Worm (Caenorhabditis elegans) whole organism, L1 larva: ENCODE data around the gene Y50D7A.1.

Experiments used
- C16A3.4 ChIP-seq: fragments of 150-350 bp; optimal IDR thresholded peaks from 2 replicates; lab custom pipeline; 2014; ENCODE audit warnings: missing biosample characterization, missing genetic modification characterization
- C34B4.2 ChIP-seq: sonication (generic microtip); optimal IDR thresholded peaks from 2 replicates; lab custom pipeline; 2017; ENCODE audit warnings: mild to moderate bottlenecking, missing genetic modification characterization, missing compliant biosample characterization
- F16B12.6 ChIP-seq: fragments of 150-350 bp; optimal IDR thresholded peaks from 2 replicates; lab custom pipeline; 2014; ENCODE audit warnings: missing biosample characterization, missing genetic modification characterization
- Y116A8C.19 ChIP-seq: sonication (generic microtip); optimal IDR thresholded peaks from 2 replicates; lab custom pipeline; 2016; ENCODE audit warnings: missing compliant biosample characterization, missing genetic modification characterization, borderline replicate concordance
- ama-1 ChIP-seq: fragments of 150-350 bp; optimal IDR thresholded peaks from 2 replicates; lab custom pipeline; 2014
- ceh-63 ChIP-seq: fragments of 200-800 bp; sonication (Bioruptor generic); optimal IDR thresholded peaks from 2 replicates; lab custom pipeline; 2018; ENCODE audit warnings: mild to moderate bottlenecking, missing genetic modification characterization, missing compliant biosample characterization
- ceh-8 ChIP-seq: fragments of 200-800 bp; sonication (Bioruptor generic); optimal IDR thresholded peaks from 2 replicates; lab custom pipeline; 2018; ENCODE audit warnings: mild to moderate bottlenecking, missing genetic modification characterization, moderate library complexity, missing compliant biosample characterization
- ceh-82 ChIP-seq, 3 experiments: fragments of 150-350 bp in 1 of 3; sonication (generic microtip) in 2 of 3; optimal IDR thresholded peaks; 2 replicates each; lab custom pipeline; 2014 to 2017; ENCODE audit warnings: missing biosample characterization in 3 of 3, missing genetic modification characterization in 3 of 3
- ceh-88 ChIP-seq: fragments of 200-800 bp; sonication (Bioruptor generic); IDR thresholded peaks from 2 replicates; pipeline ENCODE4 v1.3.6; 2022; ENCODE audit warnings: missing genetic modification characterization, missing compliant biosample characterization
- ceh-90 ChIP-seq: sonication (generic microtip); optimal IDR thresholded peaks from 2 replicates; lab custom pipeline; 2016; ENCODE audit warnings: missing genetic modification characterization, missing compliant biosample characterization
- efl-1 ChIP-seq, 4 experiments: fragments of 150-350 bp; optimal IDR thresholded peaks in 3 of 4; peaks in 1 of 4; 1 replicate in 1 of 4; 2 replicates in 3 of 4; lab custom pipeline; 2014; ENCODE audit warnings: missing biosample characterization in 2 of 4, missing genetic modification characterization in 2 of 4, missing genetic modification reagents in 2 of 4
- efl-3 ChIP-seq: fragments of 200-800 bp; sonication (Bioruptor generic); optimal IDR thresholded peaks from 2 replicates; lab custom pipeline; 2018; ENCODE audit warnings: mild to moderate bottlenecking, missing genetic modification characterization, missing compliant biosample characterization
- egl-27 ChIP-seq, 2 experiments: fragments of 150-350 bp in 1 of 2; sonication (generic microtip); optimal IDR thresholded peaks; 3 replicates each; lab custom pipeline; 2017 to 2018; ENCODE audit warnings: missing biosample characterization in 2 of 2, missing genetic modification characterization in 2 of 2, missing genetic modification reagents in 2 of 2
- elt-2 ChIP-seq: sonication (generic microtip); optimal IDR thresholded peaks from 2 replicates; lab custom pipeline; 2016; ENCODE audit warnings: missing genetic modification characterization, mild to moderate bottlenecking, inconsistent platforms, missing compliant biosample characterization, missing genetic modification reagents
- ets-5 ChIP-seq: fragments of 200-800 bp; sonication (Bioruptor generic); IDR thresholded peaks from 2 replicates; pipeline ENCODE4 v1.3.6; 2022; ENCODE audit warnings: missing genetic modification characterization, missing compliant biosample characterization
- fkh-4 ChIP-seq: sonication (generic microtip); optimal IDR thresholded peaks from 2 replicates; lab custom pipeline; 2016; ENCODE audit warnings: missing compliant biosample characterization, missing genetic modification characterization, borderline replicate concordance
- fkh-8 ChIP-seq: sonication (generic microtip); optimal IDR thresholded peaks from 2 replicates; lab custom pipeline; 2016; ENCODE audit warnings: mild to moderate bottlenecking, missing genetic modification characterization, missing compliant biosample characterization
- fos-1 ChIP-seq: fragments of 150-350 bp; optimal IDR thresholded peaks from 2 replicates; lab custom pipeline; 2014; ENCODE audit warnings: missing biosample characterization, missing genetic modification characterization
- grh-1 ChIP-seq: fragments of 200-800 bp; sonication (Bioruptor generic); IDR thresholded peaks from 2 replicates; pipeline ENCODE4 v1.3.6; 2022; ENCODE audit warnings: missing genetic modification reagents, missing genetic modification characterization, missing compliant biosample characterization
- irx-1 ChIP-seq: sonication (generic microtip); optimal IDR thresholded peaks from 2 replicates; lab custom pipeline; 2016; ENCODE audit warnings: missing genetic modification characterization, missing compliant biosample characterization
- jun-1 ChIP-seq: fragments of 150-350 bp; optimal IDR thresholded peaks from 2 replicates; lab custom pipeline; 2014; ENCODE audit warnings: missing biosample characterization, missing genetic modification reagents, missing genetic modification characterization
- lin-13 ChIP-seq: fragments of 150-350 bp; optimal IDR thresholded peaks from 2 replicates; lab custom pipeline; 2014; ENCODE audit warnings: missing biosample characterization, missing genetic modification reagents, missing genetic modification characterization
- lsy-2 ChIP-seq, 2 experiments: fragments of 150-350 bp; optimal IDR thresholded peaks; 2 replicates each; lab custom pipeline; 2014; ENCODE audit warnings: missing biosample characterization in 2 of 2, missing genetic modification characterization in 2 of 2
- mab-9 ChIP-seq: fragments of 200-800 bp; sonication (Bioruptor generic); IDR thresholded peaks from 2 replicates; pipeline ENCODE4 v1.3.6; 2022; ENCODE audit warnings: missing genetic modification reagents, missing genetic modification characterization, missing compliant biosample characterization
- mdl-1 ChIP-seq, 2 experiments: fragments of 150-350 bp; optimal IDR thresholded peaks; 2 replicates each; lab custom pipeline; 2014 to 2017; ENCODE audit warnings: missing biosample characterization in 2 of 2, missing genetic modification characterization in 2 of 2, inconsistent platforms in 1 of 2
- mep-1 ChIP-seq: fragments of 150-350 bp; optimal IDR thresholded peaks from 2 replicates; lab custom pipeline; 2014; ENCODE audit warnings: missing biosample characterization, missing genetic modification characterization
- nhr-12 ChIP-seq: sonication (generic microtip); optimal IDR thresholded peaks from 2 replicates; lab custom pipeline; 2017; ENCODE audit warnings: missing biosample characterization, missing genetic modification characterization
- nhr-19 ChIP-seq: fragments of 200-800 bp; sonication (Bioruptor generic); conservative IDR thresholded peaks from 2 replicates; pipeline ENCODE4 v1.3.6; 2022; ENCODE audit warnings: missing genetic modification characterization, missing compliant biosample characterization
- nhr-20 ChIP-seq: sonication (generic microtip); optimal IDR thresholded peaks from 2 replicates; lab custom pipeline; 2016; ENCODE audit warnings: mild to moderate bottlenecking, missing genetic modification characterization, missing compliant biosample characterization
- nhr-237 ChIP-seq: fragments of 150-350 bp; optimal IDR thresholded peaks from 2 replicates; lab custom pipeline; 2014; ENCODE audit warnings: missing biosample characterization, missing genetic modification characterization
- nhr-28 ChIP-seq: fragments of 150-350 bp; optimal IDR thresholded peaks from 2 replicates; lab custom pipeline; 2014; ENCODE audit warnings: missing biosample characterization, missing genetic modification characterization
- nhr-71 ChIP-seq: sonication (generic microtip); optimal IDR thresholded peaks from 2 replicates; lab custom pipeline; 2016; ENCODE audit warnings: mild to moderate bottlenecking, missing genetic modification characterization, moderate library complexity, missing compliant biosample characterization
- nhr-76 ChIP-seq: sonication (generic microtip); optimal IDR thresholded peaks from 2 replicates; lab custom pipeline; 2017; ENCODE audit warnings: missing biosample characterization, missing genetic modification characterization
- nhr-90 ChIP-seq: sonication (generic microtip); optimal IDR thresholded peaks from 2 replicates; lab custom pipeline; 2016; ENCODE audit warnings: mild to moderate bottlenecking, missing genetic modification characterization, missing compliant biosample characterization; ENCODE audit not compliant: poor library complexity
- pag-3 ChIP-seq: sonication (generic microtip); optimal IDR thresholded peaks from 2 replicates; lab custom pipeline; 2017; ENCODE audit warnings: missing genetic modification characterization, mild to moderate bottlenecking, missing compliant biosample characterization, antibody characterized with exemption, borderline replicate concordance; ENCODE audit not compliant: insufficient read depth
- rnt-1 ChIP-seq: sonication (generic microtip); optimal IDR thresholded peaks from 2 replicates; lab custom pipeline; 2016; ENCODE audit warnings: mild to moderate bottlenecking, missing genetic modification characterization, moderate library complexity, missing compliant biosample characterization
- skn-1 ChIP-seq: fragments of 150-350 bp; optimal IDR thresholded peaks from 2 replicates; lab custom pipeline; 2014; ENCODE audit warnings: missing biosample characterization, missing genetic modification characterization
- snpc-4 ChIP-seq: fragments of 150-350 bp; optimal IDR thresholded peaks from 2 replicates; lab custom pipeline; 2014; ENCODE audit warnings: missing biosample characterization, missing genetic modification characterization
- snu-23 ChIP-seq: sonication (generic microtip); optimal IDR thresholded peaks from 2 replicates; lab custom pipeline; 2016; ENCODE audit warnings: missing genetic modification characterization, missing compliant biosample characterization
- sox-4 ChIP-seq: sonication (generic microtip); optimal IDR thresholded peaks from 2 replicates; lab custom pipeline; 2016; ENCODE audit warnings: missing genetic modification characterization, missing compliant biosample characterization
- swsn-7 ChIP-seq: sonication (generic microtip); optimal IDR thresholded peaks from 2 replicates; lab custom pipeline; 2016; ENCODE audit warnings: missing genetic modification characterization, missing compliant biosample characterization
- tbx-2 ChIP-seq: sonication (generic microtip); optimal IDR thresholded peaks from 2 replicates; lab custom pipeline; 2016; ENCODE audit warnings: missing genetic modification characterization, missing compliant biosample characterization
- tlp-1 ChIP-seq: fragments of 150-350 bp; optimal IDR thresholded peaks from 2 replicates; lab custom pipeline; 2014; ENCODE audit warnings: missing biosample characterization, missing genetic modification characterization
- unc-30 ChIP-seq: sonication (generic microtip); optimal IDR thresholded peaks from 2 replicates; lab custom pipeline; 2017; ENCODE audit warnings: missing biosample characterization, missing genetic modification characterization
- unc-86 ChIP-seq: sonication (generic microtip); optimal IDR thresholded peaks from 2 replicates; lab custom pipeline; 2016; ENCODE audit warnings: missing genetic modification characterization, missing compliant biosample characterization
- xbp-1 ChIP-seq: sonication (generic microtip); optimal IDR thresholded peaks from 2 replicates; lab custom pipeline; 2016; ENCODE audit warnings: missing genetic modification characterization, missing compliant biosample characterization
- ztf-11 ChIP-seq, 2 experiments: sonication (generic microtip); optimal IDR thresholded peaks; 2 replicates each; lab custom pipeline; 2016 to 2017; ENCODE audit warnings: missing genetic modification characterization in 2 of 2, missing biosample characterization in 1 of 2, missing compliant biosample characterization in 1 of 2
- ztf-4 ChIP-seq: fragments of 150-350 bp; optimal IDR thresholded peaks from 2 replicates; lab custom pipeline; 2014; ENCODE audit warnings: missing biosample characterization, missing genetic modification characterization

Gene Y50D7A.1

ce11 chrIII:356906-357901 lies 64.8 kb downstream of the Y50D7A.1 start (continued):
- TF ChIP-seq F16B12.6 (tag; lab: Kevin White, UChicago) (no peak), grh-1 (no peak), snu-23 (no peak), irx-1 (tag; lab: Kevin White, UChicago) (no peak), C34B4.2 (tag; lab: Kevin White, UChicago) (no peak), ceh-82 (tag; optimal IDR thresholded peaks at IDR 0.05; lab: Kevin White, UChicago) (no peak), fkh-4 (tag; lab: Kevin White, UChicago) (no peak), nhr-237 (tag; lab: Kevin White, UChicago) (no peak), fkh-8 (tag; lab: Kevin White, UChicago) (no peak), unc-86 (tag; lab: Kevin White, UChicago) (no peak), C16A3.4 (tag; lab: Kevin White, UChicago) (no peak), egl-27 (tag; optimal IDR thresholded peaks at IDR 0.05; lab: Kevin White, UChicago) (no peak), nhr-28 (tag; lab: Kevin White, UChicago) (no peak), ceh-90 (tag; lab: Kevin White, UChicago) (no peak), lin-13 (GFP tag; lab: Kevin White, UChicago) (no peak), tbx-2 (no peak), mdl-1 (tag; optimal IDR thresholded peaks at IDR 0.05; lab: Kevin White, UChicago) (no peak), lsy-2 (tag; optimal IDR thresholded peaks at IDR 0.05; lab: Kevin White, UChicago) (peak in 1 of 2 experiments; percentile 29), nhr-76 (tag; lab: Kevin White, UChicago) (no peak), ets-5 (GFP tag; lab: Robert Waterston, UW) (no peak), fos-1 (peak; percentile 25), nhr-71 (tag; lab: Kevin White, UChicago) (peak; percentile 17), nhr-90 (tag; lab: Kevin White, UChicago) (no peak), sox-4 (tag; lab: Kevin White, UChicago) (no peak), ceh-63 (no peak), snpc-4 (tag; lab: Kevin White, UChicago) (no peak), pag-3 (no peak), rnt-1 (tag; lab: Kevin White, UChicago) (no peak), ama-1 (no peak), unc-30 (no peak), ztf-11 (tag; optimal IDR thresholded peaks at IDR 0.05; lab: Kevin White, UChicago) (no peak), mep-1 (tag; lab: Kevin White, UChicago) (peak; percentile 14), ceh-88 (no peak), ztf-4 (tag; lab: Kevin White, UChicago) (no peak), efl-3 (GFP tag; lab: Kevin White, UChicago) (no peak), elt-2 (tag; lab: Kevin White, UChicago) (peak; percentile 56), ceh-8 (GFP tag; lab: Kevin White, UChicago) (no peak), nhr-19 (GFP tag; lab: Robert Waterston, UW) (no peak), Y116A8C.19 (tag; lab: Kevin White, UChicago) (no peak), jun-1 (tag; lab: Kevin White, UChicago) (no peak)

ce11 chrIII:358106-358505 lies 65.7 kb downstream of the Y50D7A.1 start:
- TF ChIP-seq mab-9 (GFP tag; lab: Robert Waterston, UW) (no peak), elt-2 (tag; lab: Kevin White, UChicago) (no peak), mdl-1 (tag; optimal IDR thresholded peaks at IDR 0.05; lab: Kevin White, UChicago) (no peak), lsy-2 (tag; optimal IDR thresholded peaks at IDR 0.05; lab: Kevin White, UChicago) (no peak), nhr-20 (tag; lab: Kevin White, UChicago) (no peak), efl-1 (optimal IDR thresholded peaks at IDR 0.05; lab: Kevin White, UChicago) (no peak), efl-1 (GFP tag; optimal IDR thresholded peaks at IDR 0.05 in 1 of 2; lab: Kevin White, UChicago) (no peak), lin-13 (GFP tag; lab: Kevin White, UChicago) (no peak), tlp-1 (tag; lab: Kevin White, UChicago) (no peak), xbp-1 (tag; lab: Kevin White, UChicago) (no peak), fos-1 (no peak), swsn-7 (tag; lab: Kevin White, UChicago) (no peak), skn-1 (tag; lab: Kevin White, UChicago) (no peak), nhr-12 (no peak), F16B12.6 (tag; lab: Kevin White, UChicago) (no peak), unc-86 (tag; lab: Kevin White, UChicago) (no peak)
